Worm (Caenorhabditis elegans) whole organism, L2 larva: ENCODE measurements around the gene ubc-21.

ENCODE experiments used
- C34F6.9 ChIP-seq: fragments of 150-350 bp; optimal IDR thresholded peaks from 2 replicates; lab custom pipeline; 2014; ENCODE audit warnings: missing biosample characterization, missing genetic modification characterization
- F13H6.1 ChIP-seq: sonication (generic microtip); optimal IDR thresholded peaks from 2 replicates; lab custom pipeline; 2016; ENCODE audit warnings: missing genetic modification characterization, missing compliant biosample characterization
- R02D3.7 ChIP-seq: fragments of 150-350 bp; optimal IDR thresholded peaks from 2 replicates; lab custom pipeline; 2014; ENCODE audit warnings: missing biosample characterization, missing genetic modification characterization
- Y55F3AM.14 ChIP-seq: fragments of 200-800 bp; sonication (Bioruptor generic); optimal IDR thresholded peaks from 2 replicates; lab custom pipeline; 2018; ENCODE audit warnings: mild to moderate bottlenecking, missing genetic modification characterization, missing compliant biosample characterization
- ZK546.5 ChIP-seq: sonication (generic microtip); optimal IDR thresholded peaks from 2 replicates; lab custom pipeline; 2017; ENCODE audit warnings: missing biosample characterization, missing genetic modification characterization
- aly-2 ChIP-seq: fragments of 150-350 bp; optimal IDR thresholded peaks from 2 replicates; lab custom pipeline; 2014; ENCODE audit warnings: missing biosample characterization, missing genetic modification characterization
- ama-1 ChIP-seq: fragments of 150-350 bp; optimal IDR thresholded peaks from 2 replicates; lab custom pipeline; 2018; ENCODE audit warnings: inconsistent platforms
- blmp-1 ChIP-seq: sonication (generic microtip); optimal IDR thresholded peaks from 2 replicates; lab custom pipeline; 2017; ENCODE audit warnings: missing genetic modification characterization, mild to moderate bottlenecking, missing compliant biosample characterization, antibody characterized with exemption, moderate library complexity; ENCODE audit not compliant: insufficient read depth
- ceh-16 ChIP-seq: fragments of 150-350 bp; optimal IDR thresholded peaks from 2 replicates; lab custom pipeline; 2014; ENCODE audit warnings: missing biosample characterization, missing genetic modification characterization
- ceh-82 ChIP-seq: fragments of 150-350 bp; optimal IDR thresholded peaks from 2 replicates; lab custom pipeline; 2014; ENCODE audit warnings: missing biosample characterization, missing genetic modification characterization
- crh-2 ChIP-seq: sonication (generic microtip); optimal IDR thresholded peaks from 2 replicates; lab custom pipeline; 2017; ENCODE audit warnings: missing biosample characterization, missing genetic modification characterization
- dmd-4 ChIP-seq: sonication (generic microtip); optimal IDR thresholded peaks from 2 replicates; lab custom pipeline; 2017; ENCODE audit warnings: missing biosample characterization, missing genetic modification characterization
- egl-27 ChIP-seq: sonication (generic microtip); optimal IDR thresholded peaks from 3 replicates; lab custom pipeline; 2017; ENCODE audit warnings: missing biosample characterization, missing genetic modification reagents, missing genetic modification characterization
- elt-1 ChIP-seq: fragments of 150-350 bp; optimal IDR thresholded peaks from 2 replicates; lab custom pipeline; 2014; ENCODE audit warnings: missing biosample characterization, missing genetic modification characterization
- elt-3 ChIP-seq: sonication (generic microtip); optimal IDR thresholded peaks from 2 replicates; lab custom pipeline; 2017; ENCODE audit warnings: missing biosample characterization, missing genetic modification characterization
- fos-1 ChIP-seq: fragments of 150-350 bp; optimal IDR thresholded peaks from 2 replicates; lab custom pipeline; 2014; ENCODE audit warnings: missing biosample characterization, missing genetic modification characterization
- gmeb-1 ChIP-seq: fragments of 150-350 bp; optimal IDR thresholded peaks from 2 replicates; lab custom pipeline; 2014; ENCODE audit warnings: missing biosample characterization, missing genetic modification characterization
- lin-13 ChIP-seq: fragments of 150-350 bp; optimal IDR thresholded peaks from 2 replicates; lab custom pipeline; 2014; ENCODE audit warnings: missing biosample characterization, missing genetic modification reagents, missing genetic modification characterization
- lsy-2 ChIP-seq, 2 experiments: fragments of 150-350 bp in 1 of 2; sonication (generic microtip) in 1 of 2; optimal IDR thresholded peaks; 2 replicates each; lab custom pipeline; 2014 to 2017; ENCODE audit warnings: missing biosample characterization in 2 of 2, missing genetic modification characterization in 2 of 2
- mab-5 ChIP-seq: fragments of 150-350 bp; optimal IDR thresholded peaks from 2 replicates; lab custom pipeline; 2014; ENCODE audit warnings: missing biosample characterization, missing genetic modification characterization
- mbf-1 ChIP-seq: sonication (generic microtip); optimal IDR thresholded peaks from 2 replicates; lab custom pipeline; 2017; ENCODE audit warnings: missing biosample characterization, missing genetic modification characterization
- mdl-1 ChIP-seq, 2 experiments: fragments of 150-350 bp in 1 of 2; sonication (generic microtip) in 1 of 2; optimal IDR thresholded peaks; 2 replicates each; lab custom pipeline; 2017; ENCODE audit warnings: missing biosample characterization in 2 of 2, missing genetic modification characterization in 2 of 2
- nhr-10 ChIP-seq: sonication (generic microtip); optimal IDR thresholded peaks from 2 replicates; lab custom pipeline; 2017; ENCODE audit warnings: missing biosample characterization, missing genetic modification characterization
- nhr-11 ChIP-seq: fragments of 150-350 bp; optimal IDR thresholded peaks from 2 replicates; lab custom pipeline; 2014; ENCODE audit warnings: missing biosample characterization, missing genetic modification characterization
- nhr-12 ChIP-seq: fragments of 150-350 bp; optimal IDR thresholded peaks from 2 replicates; lab custom pipeline; 2014; ENCODE audit warnings: missing biosample characterization, missing genetic modification characterization
- nhr-129 ChIP-seq: fragments of 150-350 bp; optimal IDR thresholded peaks from 2 replicates; lab custom pipeline; 2014; ENCODE audit warnings: missing biosample characterization, missing genetic modification characterization
- nhr-21 ChIP-seq: fragments of 150-350 bp; optimal IDR thresholded peaks from 2 replicates; lab custom pipeline; 2014; ENCODE audit warnings: missing biosample characterization, missing genetic modification characterization
- nhr-23 ChIP-seq: fragments of 150-350 bp; optimal IDR thresholded peaks from 2 replicates; lab custom pipeline; 2014; ENCODE audit warnings: missing biosample characterization, missing genetic modification reagents, missing genetic modification characterization
- nhr-237 ChIP-seq: fragments of 150-350 bp; optimal IDR thresholded peaks from 2 replicates; lab custom pipeline; 2014; ENCODE audit warnings: missing biosample characterization, missing genetic modification characterization
- nhr-25 ChIP-seq: fragments of 150-350 bp; sonication (generic microtip); optimal IDR thresholded peaks from 3 replicates; lab custom pipeline; 2014; ENCODE audit warnings: missing biosample characterization, missing genetic modification characterization
- nhr-6 ChIP-seq: fragments of 150-350 bp; optimal IDR thresholded peaks from 2 replicates; lab custom pipeline; 2014; ENCODE audit warnings: missing biosample characterization, missing genetic modification characterization
- nhr-77 ChIP-seq: fragments of 150-350 bp; optimal IDR thresholded peaks from 2 replicates; lab custom pipeline; 2014; ENCODE audit warnings: missing biosample characterization, missing genetic modification characterization
- peb-1 ChIP-seq: fragments of 150-350 bp; optimal IDR thresholded peaks from 2 replicates; lab custom pipeline; 2014; ENCODE audit warnings: missing biosample characterization, missing genetic modification characterization
- sem-4 ChIP-seq: fragments of 150-350 bp; optimal IDR thresholded peaks from 2 replicates; lab custom pipeline; 2014; ENCODE audit warnings: missing biosample characterization, missing genetic modification reagents, missing genetic modification characterization
- skn-1 ChIP-seq: sonication (generic microtip); optimal IDR thresholded peaks from 2 replicates; lab custom pipeline; 2017; ENCODE audit warnings: missing biosample characterization, missing genetic modification characterization
- sma-3 ChIP-seq: sonication (generic microtip); optimal IDR thresholded peaks from 2 replicates; lab custom pipeline; 2016; ENCODE audit warnings: missing genetic modification reagents, missing genetic modification characterization, missing compliant biosample characterization
- sma-9 ChIP-seq, 2 experiments: fragments of 150-350 bp in 1 of 2; sonication (generic microtip) in 1 of 2; optimal IDR thresholded peaks; 2 replicates each; lab custom pipeline; 2014 to 2016; ENCODE audit warnings: missing genetic modification characterization in 2 of 2, mild to moderate bottlenecking in 1 of 2, missing biosample characterization in 1 of 2, missing compliant biosample characterization in 1 of 2, missing genetic modification reagents in 1 of 2, moderate library complexity in 1 of 2
- snpc-4 ChIP-seq: fragments of 150-350 bp; optimal IDR thresholded peaks from 2 replicates; lab custom pipeline; 2014; ENCODE audit warnings: missing biosample characterization, missing genetic modification characterization
- unc-39 ChIP-seq: fragments of 150-350 bp; optimal IDR thresholded peaks from 2 replicates; lab custom pipeline; 2014; ENCODE audit warnings: missing biosample characterization, missing genetic modification characterization
- unc-55 ChIP-seq: fragments of 150-350 bp; sonication (generic microtip); optimal IDR thresholded peaks from 3 replicates; lab custom pipeline; 2014; ENCODE audit warnings: missing biosample characterization, missing genetic modification reagents, missing genetic modification characterization
- unc-62 ChIP-seq: fragments of 150-350 bp; optimal IDR thresholded peaks from 2 replicates; lab custom pipeline; 2014; ENCODE audit warnings: missing biosample characterization, missing genetic modification reagents, missing genetic modification characterization
- zag-1 ChIP-seq: fragments of 150-350 bp; optimal IDR thresholded peaks from 2 replicates; lab custom pipeline; 2014; ENCODE audit warnings: missing biosample characterization, missing genetic modification characterization
- ztf-1 ChIP-seq: fragments of 200-800 bp; sonication (Bioruptor generic); conservative IDR thresholded peaks from 2 replicates; pipeline ENCODE4 v1.3.6; 2022; ENCODE audit warnings: missing genetic modification characterization, missing compliant biosample characterization
- ztf-11 ChIP-seq: sonication (generic microtip); optimal IDR thresholded peaks from 2 replicates; lab custom pipeline; 2017; ENCODE audit warnings: missing biosample characterization, missing genetic modification characterization

ubc-21 gene

ce11 chrX:8828365-8828764 lies 41.1 kb upstream of the ubc-21 start, which contains the start of gene rcs-1:
Gene rcs-1, minus strand, starts transcription at chrX:8828540.
- TF ChIP-seq unc-62 (no peak), fos-1 (tag; lab: Kevin White, UChicago) (peak; percentile 71)

- peak; percentile 11 for TF ChIP-seq fos-1 (tag; lab: Kevin White, UChicago)
- TF ChIP-seq ceh-16 (tag; lab: Kevin White, UChicago), result no peak
These were observed 38.3 kb upstream of the ubc-21 start, which contains the start of gene C28G1.6 for ce11 chrX:8831162-8831561. Gene C28G1.6, minus strand, starts transcription at chrX:8831262.

ce11 chrX:8835405-8835804 lies 34.0 kb upstream of the ubc-21 start, which contains the start of gene sec-15:
Gene sec-15, minus strand, starts transcription at chrX:8835715.
- TF ChIP-seq nhr-12, result no peak
- TF ChIP-seq elt-3 (tag; lab: Kevin White, UChicago), result no peak
- TF ChIP-seq snpc-4, result no peak
- no peak for TF ChIP-seq skn-1 (tag; lab: Kevin White, UChicago)
- TF ChIP-seq lsy-2 (tag; optimal IDR thresholded peaks at IDR 0.05; lab: Kevin White, UChicago), result no peak
- no peak for TF ChIP-seq sem-4 (tag; lab: Kevin White, UChicago)
- no peak for TF ChIP-seq fos-1 (tag; lab: Kevin White, UChicago)
- TF ChIP-seq crh-2 (tag; lab: Kevin White, UChicago), result no peak
- TF ChIP-seq elt-1 (tag; lab: Kevin White, UChicago), result no peak
- TF ChIP-seq nhr-6 (tag; lab: Kevin White, UChicago), result no peak
- no peak for TF ChIP-seq ZK546.5 (tag; lab: Kevin White, UChicago)
- TF ChIP-seq sma-9 (GFP tag; optimal IDR thresholded peaks at IDR 0.05; lab: Kevin White, UChicago), result no peak
- TF ChIP-seq sma-9 (tag; optimal IDR thresholded peaks at IDR 0.05; lab: Kevin White, UChicago), result no peak
- no peak for TF ChIP-seq peb-1 (tag; lab: Kevin White, UChicago)
- no peak for TF ChIP-seq nhr-237
- no peak for TF ChIP-seq F13H6.1
- no peak for TF ChIP-seq ztf-11 (tag; lab: Kevin White, UChicago)
- TF ChIP-seq nhr-10 (tag; lab: Kevin White, UChicago), result no peak
- TF ChIP-seq, all 48 proteins: peak for 0

ce11 chrX:8835887-8836348 lies 33.5 kb upstream of the ubc-21 start, which contains the start of gene C28G1.2:
Gene C28G1.2, plus strand, starts transcription at chrX:8836016.
- TF ChIP-seq unc-39 (tag; lab: Kevin White, UChicago) (no peak), crh-2 (tag; lab: Kevin White, UChicago) (peak; percentile 95), nhr-11 (tag; lab: Kevin White, UChicago) (peak; percentile 69), mab-5 (tag; lab: Kevin White, UChicago) (peak; percentile 92), ama-1 (lab: Kevin White, UChicago) (no peak), F13H6.1 (peak; percentile 95), nhr-12 (no peak), fos-1 (tag; lab: Kevin White, UChicago) (peak; percentile 65), peb-1 (tag; lab: Kevin White, UChicago) (peak; percentile 62), snpc-4 (peak; percentile 57), nhr-23 (tag; lab: Kevin White, UChicago) (no peak), unc-55 (GFP tag; lab: Kevin White, UChicago) (peak; percentile 91), unc-62 (peak; percentile 44), egl-27 (tag; lab: Kevin White, UChicago) (peak; percentile 94), ztf-11 (tag; lab: Kevin White, UChicago) (peak; percentile 29), elt-3 (tag; lab: Kevin White, UChicago) (no peak), nhr-10 (tag; lab: Kevin White, UChicago) (peak; percentile 45), ceh-16 (tag; lab: Kevin White, UChicago) (peak; percentile 28), Y55F3AM.14 (peak; percentile 81), R02D3.7 (tag; lab: Kevin White, UChicago) (no peak), sma-3 (GFP tag; lab: Kevin White, UChicago) (peak; percentile 91), nhr-21 (tag; lab: Kevin White, UChicago) (peak; percentile 92), zag-1 (tag; lab: Kevin White, UChicago) (peak; percentile 59), nhr-77 (peak; percentile 38), ZK546.5 (tag; lab: Kevin White, UChicago) (no peak), ztf-1 (GFP tag; lab: Robert Waterston, UW) (no peak), mdl-1 (tag; optimal IDR thresholded peaks at IDR 0.05; lab: Kevin White, UChicago) (peak; percentile 44 to 85), nhr-6 (tag; lab: Kevin White, UChicago) (peak; percentile 95), nhr-25 (peak; percentile 90), lsy-2 (tag; optimal IDR thresholded peaks at IDR 0.05; lab: Kevin White, UChicago) (peak; percentile 84 to 93), nhr-237 (peak; percentile 8), lin-13 (GFP tag; lab: Kevin White, UChicago) (peak; percentile 84), mbf-1 (tag; lab: Kevin White, UChicago) (no peak), nhr-129 (tag; lab: Kevin White, UChicago) (peak; percentile 97), C34F6.9 (peak; percentile 90), dmd-4 (tag; lab: Kevin White, UChicago) (no peak), gmeb-1 (tag; lab: Kevin White, UChicago) (peak; percentile 80), skn-1 (tag; lab: Kevin White, UChicago) (no peak), sem-4 (tag; lab: Kevin White, UChicago) (peak; percentile 84), blmp-1 (peak; percentile 58), ceh-82 (peak; percentile 9), aly-2 (no peak), elt-1 (tag; lab: Kevin White, UChicago) (no peak)
